Worm (Caenorhabditis elegans): ENCODE results near the gene K01H12.4.

Gene K01H12.4

ce11 chrIV:9712782-9713181, at the start of gene K01H12.4:
K01H12.4 (plus strand) TSS chrIV:9713082.
- TF ChIP-seq hlh-30 (tag; optimal IDR thresholded peaks at IDR 0.05; ENCODE audit: insufficient read depth) = no peak
- no peak for TF ChIP-seq ceh-18 (tag; optimal IDR thresholded peaks at IDR 0.05)
- TF ChIP-seq pha-4 (tag; optimal IDR thresholded peaks at IDR 0.05) = no peak
- no peak for TF ChIP-seq eyg-1 (tag; optimal IDR thresholded peaks at IDR 0.05)
- no peak for TF ChIP-seq rnt-1 (tag; optimal IDR thresholded peaks at IDR 0.05)
- TF ChIP-seq gmeb-2 (tag; optimal IDR thresholded peaks at IDR 0.05) = no peak
- no peak for TF ChIP-seq ceh-6 (GFP tag; optimal IDR thresholded peaks at IDR 0.05)
- no peak for TF ChIP-seq npax-4 (tag; optimal IDR thresholded peaks at IDR 0.05)
- no peak for TF ChIP-seq hlh-15 (tag; optimal IDR thresholded peaks at IDR 0.05)
- no peak for TF ChIP-seq mec-3 (tag; optimal IDR thresholded peaks at IDR 0.05; ENCODE audit: borderline replicate concordance)
- no peak for TF ChIP-seq ets-4 (tag; optimal IDR thresholded peaks at IDR 0.05)

ce11 chrIV:9667084-9667483, 45.8 kb upstream of the K01H12.4 start:
- TF ChIP-seq tbx-2 (tag; optimal IDR thresholded peaks at IDR 0.05) = peak; percentile 45
- TF ChIP-seq elt-2 (tag; optimal IDR thresholded peaks at IDR 0.05) = peak; percentile 19
- no peak for TF ChIP-seq ceh-19 (GFP tag; optimal IDR thresholded peaks at IDR 0.05)
- no peak for TF ChIP-seq sdc-2 (tag; optimal IDR thresholded peaks at IDR 0.05)
- TF ChIP-seq ceh-34 (tag; optimal IDR thresholded peaks at IDR 0.05) = peak; percentile 38
- peak; percentile 25 for TF ChIP-seq nfya-1 (tag; optimal IDR thresholded peaks at IDR 0.05)
- no peak for TF ChIP-seq pha-4 (tag; optimal IDR thresholded peaks at IDR 0.05)
- no peak for TF ChIP-seq fkh-6 (tag; optimal IDR thresholded peaks at IDR 0.05)
- no peak for TF ChIP-seq ets-4 (tag; optimal IDR thresholded peaks at IDR 0.05)
- no peak for TF ChIP-seq ceh-31 (tag; optimal IDR thresholded peaks at IDR 0.05)
- peak; percentile 8 for TF ChIP-seq ceh-30 (tag; optimal IDR thresholded peaks at IDR 0.05)

ce11 chrIV:9668103-9668672, 44.7 kb upstream of the K01H12.4 start:
- no peak for TF ChIP-seq ttx-3 (tag; optimal IDR thresholded peaks at IDR 0.05)
- peak; percentile 7 for TF ChIP-seq hlh-30 (tag; optimal IDR thresholded peaks at IDR 0.05; ENCODE audit: insufficient read depth)

- TF ChIP-seq ceh-14 (tag; optimal IDR thresholded peaks at IDR 0.05) (no peak), hlh-30 (tag; optimal IDR thresholded peaks at IDR 0.05; ENCODE audit: insufficient read depth) (peak; percentile 72)
These were observed 42.9 kb upstream of the K01H12.4 start for ce11 chrIV:9669969-9670368.

ce11 chrIV:9671001-9671652, 41.8 kb upstream of the K01H12.4 start:
- peak; percentile 10 for TF ChIP-seq pqm-1 (tag; optimal IDR thresholded peaks at IDR 0.05)
- no peak for TF ChIP-seq nhr-11 (tag; optimal IDR thresholded peaks at IDR 0.05)
- TF ChIP-seq K02D7.2 (tag; optimal IDR thresholded peaks at IDR 0.05) = no peak
- TF ChIP-seq ceh-34 (tag; optimal IDR thresholded peaks at IDR 0.05) = peak; percentile 18
- TF ChIP-seq ceh-18 (tag; optimal IDR thresholded peaks at IDR 0.05) = peak; percentile 14
- TF ChIP-seq pha-2 (tag; optimal IDR thresholded peaks at IDR 0.05) = no peak
- TF ChIP-seq dmd-4 (tag; optimal IDR thresholded peaks at IDR 0.05; ENCODE audit: borderline replicate concordance) = no peak
- no peak for TF ChIP-seq ceh-31 (tag; optimal IDR thresholded peaks at IDR 0.05)
- peak; percentile 48 for TF ChIP-seq hlh-30 (tag; optimal IDR thresholded peaks at IDR 0.05; ENCODE audit: insufficient read depth)
- TF ChIP-seq madf-2 (tag; optimal IDR thresholded peaks at IDR 0.05) = no peak
- TF ChIP-seq ceh-9 (tag; optimal IDR thresholded peaks at IDR 0.05) = no peak
- TF ChIP-seq nfya-1 (tag; optimal IDR thresholded peaks at IDR 0.05) = no peak
- no peak for TF ChIP-seq unc-86 (tag; optimal IDR thresholded peaks at IDR 0.05)
- peak; percentile 30 for TF ChIP-seq F13H6.1 (tag; optimal IDR thresholded peaks at IDR 0.05)

- peak; percentile 30 for TF ChIP-seq hlh-30 (tag; optimal IDR thresholded peaks at IDR 0.05; ENCODE audit: insufficient read depth)
- no peak for TF ChIP-seq fkh-10 (GFP tag; optimal IDR thresholded peaks at IDR 0.05)
These were observed 40.4 kb upstream of the K01H12.4 start for ce11 chrIV:9672434-9672833.
